Fruit fly (Drosophila melanogaster): Measurements from ENCODE around the gene Or10a.

DNA sequence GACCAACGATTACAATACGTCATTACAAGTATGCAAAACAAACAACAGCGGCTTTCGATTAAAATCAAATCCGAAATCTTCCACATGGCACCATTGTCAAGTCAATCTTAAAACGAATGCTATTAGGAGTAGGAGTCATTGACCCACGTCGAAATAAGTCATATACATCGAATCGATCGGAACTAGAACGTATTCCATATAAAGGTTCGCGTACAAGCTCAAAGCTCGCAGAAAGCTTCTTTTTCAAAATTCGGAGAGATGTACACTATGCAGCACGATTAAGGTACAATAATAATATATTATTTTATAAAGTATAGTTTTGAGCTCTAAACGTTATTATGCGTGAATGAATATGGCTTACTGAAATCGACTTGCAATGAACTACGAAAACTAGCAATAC is 16.7 kb upstream of the Or10a start:
- no peak for TF ChIP-seq dsx (GFP tag; optimal IDR thresholded peaks at IDR 0.05; ENCODE audit: poor library complexity, severe bottlenecking)
- no peak for TF ChIP-seq Gug (GFP tag; IDR thresholded peaks at IDR 0.05)

Measured in whole organism, prepupa.